Fruit fly (Drosophila melanogaster): ENCODE measurements around the gene CG14434.

Gene CG14434

dm6 chrX:6871746-6872145 is 4.8 kb upstream of the CG14434 start (continued):
- TF ChIP-seq PHDP (tag; optimal IDR thresholded peaks at IDR 0.05) (no peak), CG14710 (tag; optimal IDR thresholded peaks at IDR 0.05) (no peak), gfzf (GFP tag; optimal IDR thresholded peaks at IDR 0.05) (no peak), CG10543 (GFP tag; optimal IDR thresholded peaks at IDR 0.05) (no peak), Nf-YC (tag; optimal IDR thresholded peaks at IDR 0.05) (no peak), CG43689 (GFP tag; IDR thresholded peaks at IDR 0.05) (no peak), CG8359 (GFP tag; optimal IDR thresholded peaks at IDR 0.05; ENCODE audit: borderline replicate concordance) (no peak), B-H1 (GFP tag; IDR thresholded peaks at IDR 0.05) (no peak), ase (GFP tag; IDR thresholded peaks at IDR 0.05) (no peak), bab2 (GFP tag; optimal IDR thresholded peaks at IDR 0.05) (no peak), CG6854 (GFP tag; optimal IDR thresholded peaks at IDR 0.05) (no peak), CG8478 (optimal IDR thresholded peaks at IDR 0.05) (peak; percentile 22), CG1832 (GFP tag; optimal IDR thresholded peaks at IDR 0.05) (peak; percentile 28), kah (GFP tag; optimal IDR thresholded peaks at IDR 0.05) (peak; percentile 94)

- TF ChIP-seq CG31365 (tag; optimal IDR thresholded peaks at IDR 0.05), result no peak
- TF ChIP-seq Fer1 (GFP tag; optimal IDR thresholded peaks at IDR 0.05), result no peak
- no peak for TF ChIP-seq rib (GFP tag; IDR thresholded peaks at IDR 0.05)
- no peak for TF ChIP-seq bcd (GFP tag; optimal IDR thresholded peaks at IDR 0.05)
- TF ChIP-seq CG12219 (GFP tag; optimal IDR thresholded peaks at IDR 0.05), result no peak
- no peak for TF ChIP-seq CG31441 (GFP tag; IDR thresholded peaks at IDR 0.05)
Observed at dm6 chrX:6869770-6870404, 2.9 kb upstream of the CG14434 start.

- TF ChIP-seq chm (GFP tag; IDR thresholded peaks at IDR 0.05) (peak; percentile 12; the same call in 1 of the 2 replicates), z (GFP tag; IDR thresholded peaks at IDR 0.05) (0 out of 3 replicates have a peak, but pooled peaks have one; percentile 11), lola (GFP tag; optimal IDR thresholded peaks at IDR 0.05) (peak in 1 of 3 experiments; percentile 17), lbe (GFP tag; optimal IDR thresholded peaks at IDR 0.05) (no peak), CG34224 (GFP tag; IDR thresholded peaks at IDR 0.05; ENCODE audit: partially characterized antibody) (no peak), Ssrp (tag; optimal IDR thresholded peaks at IDR 0.05) (peak; percentile 7), eve (GFP tag; optimal IDR thresholded peaks at IDR 0.05) (peak in 1 of 2 experiments; percentile 74), Ets65A (GFP tag) (peak; percentile 83), phol (tag; optimal IDR thresholded peaks at IDR 0.05) (no peak), Ptx1 (GFP tag; IDR thresholded peaks at IDR 0.05) (0 out of 2 replicates have a peak, but pooled peaks have one; percentile 11), bowl (GFP tag; IDR thresholded peaks at IDR 0.05) (no peak), sqz (GFP tag; optimal IDR thresholded peaks at IDR 0.05) (peak; percentile 79), CG11696 (GFP tag; IDR thresholded peaks at IDR 0.05) (0 out of 2 replicates have a peak, but pooled peaks have one; percentile 4), gfzf (GFP tag; optimal IDR thresholded peaks at IDR 0.05) (peak; percentile 12), ash1 (GFP tag; optimal IDR thresholded peaks at IDR 0.05) (peak; percentile 19), Med (GFP tag) (peak; percentile 31), Xrp1 (GFP tag; IDR thresholded peaks at IDR 0.05) (0 out of 2 replicates have a peak, but pooled peaks have one; percentile 11), gem (tag; optimal IDR thresholded peaks at IDR 0.05) (peak; percentile 2), CG12155 (GFP tag; optimal IDR thresholded peaks at IDR 0.05) (no peak), CG17612 (GFP tag; IDR thresholded peaks at IDR 0.05) (no peak), CG8290 (GFP tag; optimal IDR thresholded peaks at IDR 0.05) (no peak), CG8290 (tag; optimal IDR thresholded peaks at IDR 0.05) (peak in 1 of 2 experiments; percentile 1), CG8089 (GFP tag; optimal IDR thresholded peaks at IDR 0.05) (no peak), pho (GFP tag; optimal IDR thresholded peaks at IDR 0.05) (no peak), CG17359 (tag; optimal IDR thresholded peaks at IDR 0.05) (no peak), sens (GFP tag) (peak; percentile 70), amos (GFP tag; IDR thresholded peaks at IDR 0.05; ENCODE audit: partially characterized antibody) (no peak)
Observed at dm6 chrX:6868629-6869579, 1.9 kb upstream of the CG14434 start.
